Fruit fly (Drosophila melanogaster) whole organism, embryonic: ENCODE data around the gene b6.

Experiments
- Ada2b ChIP-seq: fragments of 200-800 bp; sonication (Bioruptor generic); IDR thresholded peaks from 2 replicates; pipeline ENCODE4 v1.3.6; 2022; ENCODE audit warnings: missing biosample characterization, missing genetic modification characterization
- CG10209 ChIP-seq: fragments of 200-800 bp; sonication (Bioruptor generic); optimal IDR thresholded peaks from 3 replicates; lab custom pipeline; 2017; ENCODE audit warnings: missing biosample characterization, mild to moderate bottlenecking, missing genetic modification characterization, missing genetic modification reagents
- CG10274 ChIP-seq: fragments of 200-800 bp; sonication (Bioruptor generic); optimal IDR thresholded peaks from 3 replicates; lab custom pipeline; 2017; ENCODE audit warnings: missing biosample characterization, mild to moderate bottlenecking, missing genetic modification characterization
- CG11696 ChIP-seq: fragments of 200-800 bp; sonication (Bioruptor generic); IDR thresholded peaks from 2 replicates; pipeline ENCODE4 v1.3.6; 2022; ENCODE audit warnings: missing biosample characterization, missing genetic modification characterization
- CG12236 ChIP-seq: fragments of 200-800 bp; sonication (Bioruptor generic); optimal IDR thresholded peaks from 2 replicates; lab custom pipeline; 2016; ENCODE audit warnings: missing biosample characterization, missing genetic modification characterization
- CG12299 ChIP-seq: fragments of 200-800 bp; sonication (Bioruptor generic); optimal IDR thresholded peaks from 2 replicates; lab custom pipeline; 2018; ENCODE audit warnings: missing biosample characterization, mild to moderate bottlenecking, missing genetic modification characterization
- CG12391 ChIP-seq: fragments of 200-800 bp; sonication (Bioruptor generic); optimal IDR thresholded peaks from 3 replicates; lab custom pipeline; 2018; ENCODE audit warnings: missing biosample characterization, mild to moderate bottlenecking, missing genetic modification characterization, moderate library complexity
- CG15011 ChIP-seq: fragments of 200-800 bp; sonication (Bioruptor generic); optimal IDR thresholded peaks from 3 replicates; lab custom pipeline; 2018; ENCODE audit warnings: missing biosample characterization, mild to moderate bottlenecking, missing genetic modification characterization
- CG15514 ChIP-seq: fragments of 200-800 bp; sonication (Bioruptor generic); optimal IDR thresholded peaks from 3 replicates; lab custom pipeline; 2017; ENCODE audit warnings: missing biosample characterization, missing genetic modification characterization, mild to moderate bottlenecking, moderate library complexity, missing genetic modification reagents
- CG15696 ChIP-seq: fragments of 200-800 bp; sonication (Bioruptor generic); optimal IDR thresholded peaks from 2 replicates; lab custom pipeline; 2019; ENCODE audit warnings: missing biosample characterization, mild to moderate bottlenecking, missing genetic modification characterization, moderate library complexity
- CG17912 ChIP-seq: fragments of 200-800 bp; sonication (Bioruptor generic); optimal IDR thresholded peaks from 2 replicates; lab custom pipeline; 2018; ENCODE audit warnings: missing biosample characterization, mild to moderate bottlenecking, missing genetic modification characterization
- CG1792 ChIP-seq: fragments of 200-800 bp; sonication (Bioruptor generic); optimal IDR thresholded peaks from 2 replicates; lab custom pipeline; 2016; ENCODE audit warnings: missing biosample characterization, missing genetic modification characterization
- CG2875 ChIP-seq: fragments of 200-800 bp; sonication (Bioruptor generic); optimal IDR thresholded peaks from 2 replicates; lab custom pipeline; 2017; ENCODE audit warnings: missing biosample characterization, mild to moderate bottlenecking, missing genetic modification characterization, missing genetic modification reagents
- CG30020 ChIP-seq: fragments of 200-800 bp; optimal IDR thresholded peaks from 2 replicates; lab custom pipeline; 2019; ENCODE audit warnings: missing biosample characterization, mild to moderate bottlenecking, missing genetic modification characterization, moderate library complexity
- CG34376 ChIP-seq: fragments of 200-800 bp; sonication (Bioruptor generic); optimal IDR thresholded peaks from 2 replicates; lab custom pipeline; 2018; ENCODE audit warnings: missing biosample characterization, mild to moderate bottlenecking, missing genetic modification characterization
- CG42726 ChIP-seq: fragments of 200-800 bp; sonication (Bioruptor generic); IDR thresholded peaks from 2 replicates; pipeline ENCODE4 v1.3.6; 2022; ENCODE audit warnings: missing biosample characterization, missing genetic modification characterization; ENCODE audit not compliant: partially characterized antibody
- CG7745 ChIP-seq: fragments of 200-800 bp; sonication (Bioruptor generic); optimal IDR thresholded peaks from 2 replicates; lab custom pipeline; 2018; ENCODE audit warnings: missing biosample characterization, mild to moderate bottlenecking, missing genetic modification characterization, moderate library complexity
- CG8388 ChIP-seq: fragments of 200-800 bp; sonication (Bioruptor generic); optimal IDR thresholded peaks from 2 replicates; lab custom pipeline; 2019; ENCODE audit warnings: missing biosample characterization, mild to moderate bottlenecking, missing genetic modification characterization, moderate library complexity
- CG9609 ChIP-seq: fragments of 200-800 bp; sonication (Bioruptor generic); optimal IDR thresholded peaks from 3 replicates; lab custom pipeline; 2016; ENCODE audit warnings: missing biosample characterization, missing genetic modification characterization
- CG9727 ChIP-seq: fragments of 200-800 bp; sonication (Bioruptor generic); optimal IDR thresholded peaks from 3 replicates; lab custom pipeline; 2017; ENCODE audit warnings: missing biosample characterization, mild to moderate bottlenecking, missing genetic modification characterization
- Chrac-16 ChIP-seq: fragments of 200-800 bp; sonication (Bioruptor generic); optimal IDR thresholded peaks from 3 replicates; lab custom pipeline; 2016; ENCODE audit warnings: missing biosample characterization, missing genetic modification characterization
- Dek ChIP-seq: fragments of 200-800 bp; sonication (Bioruptor generic); optimal IDR thresholded peaks from 3 replicates; lab custom pipeline; 2019; ENCODE audit warnings: missing biosample characterization, mild to moderate bottlenecking, missing genetic modification characterization, moderate library complexity
- Doc2 ChIP-seq: fragments of 200-800 bp; sonication (Bioruptor generic); IDR thresholded peaks from 2 replicates; pipeline ENCODE4 v1.3.6; 2022; ENCODE audit warnings: missing biosample characterization, missing genetic modification characterization
- Dref ChIP-seq: fragments of 200-800 bp; sonication (Bioruptor generic); IDR thresholded peaks from 2 replicates; pipeline ENCODE4 v1.3.6; 2022; ENCODE audit warnings: missing biosample characterization, missing genetic modification characterization
- Ets97D ChIP-seq: fragments of 200-800 bp; sonication (Bioruptor generic); optimal IDR thresholded peaks from 3 replicates; lab custom pipeline; 2016; ENCODE audit warnings: missing biosample characterization, missing genetic modification characterization
- Rfx ChIP-seq: fragments of 200-800 bp; sonication (Bioruptor generic); IDR thresholded peaks from 2 replicates; pipeline ENCODE4 v1.3.6; 2022; ENCODE audit warnings: missing biosample characterization, missing genetic modification characterization
- Spps ChIP-seq: fragments of 200-800 bp; sonication (Bioruptor generic); optimal IDR thresholded peaks from 2 replicates; lab custom pipeline; 2018; ENCODE audit warnings: missing biosample characterization, mild to moderate bottlenecking, missing genetic modification characterization
- Ssrp ChIP-seq: fragments of 200-800 bp; sonication (Bioruptor generic); optimal IDR thresholded peaks from 2 replicates; lab custom pipeline; 2018; ENCODE audit warnings: missing biosample characterization, mild to moderate bottlenecking, missing genetic modification characterization, moderate library complexity
- Xbp1 ChIP-seq: fragments of 200-800 bp; sonication (Bioruptor generic); optimal IDR thresholded peaks from 3 replicates; lab custom pipeline; 2016; ENCODE audit warnings: missing biosample characterization, mild to moderate bottlenecking, missing genetic modification characterization
- YL-1 ChIP-seq: fragments of 200-800 bp; sonication (Bioruptor generic); optimal IDR thresholded peaks from 3 replicates; lab custom pipeline; 2017; ENCODE audit warnings: missing biosample characterization, mild to moderate bottlenecking, missing genetic modification characterization
- ara ChIP-seq: fragments of 200-800 bp; sonication (Bioruptor generic); IDR thresholded peaks from 2 replicates; pipeline ENCODE4 v1.3.6; 2022; ENCODE audit warnings: missing biosample characterization, missing genetic modification characterization
- crp ChIP-seq, 2 experiments: fragments of 200-800 bp; sonication (Bioruptor generic); optimal IDR thresholded peaks; 2 replicates in 1 of 2; 3 replicates in 1 of 2; lab custom pipeline; 2017; ENCODE audit warnings: missing biosample characterization in 2 of 2, missing genetic modification characterization in 2 of 2, mild to moderate bottlenecking in 1 of 2, moderate library complexity in 1 of 2
- dm ChIP-seq: fragments of 200-800 bp; sonication (Bioruptor generic); optimal IDR thresholded peaks from 3 replicates; lab custom pipeline; 2016; ENCODE audit warnings: missing biosample characterization, missing genetic modification characterization
- dpn ChIP-seq, 2 experiments: fragments of 200-800 bp; sonication (Bioruptor generic); optimal IDR thresholded peaks; 3 replicates each; lab custom pipeline; 2016; ENCODE audit warnings: missing biosample characterization in 2 of 2, missing genetic modification characterization in 2 of 2
- ems ChIP-seq: fragments of 200-800 bp; sonication (Bioruptor generic); optimal IDR thresholded peaks from 3 replicates; lab custom pipeline; 2016; ENCODE audit warnings: missing biosample characterization, missing genetic modification characterization
- ftz-f1 ChIP-seq: fragments of 200-800 bp; sonication (Bioruptor generic); optimal IDR thresholded peaks from 2 replicates; lab custom pipeline; 2016; ENCODE audit warnings: missing biosample characterization, missing genetic modification characterization
- jing ChIP-seq: fragments of 200-800 bp; sonication (Bioruptor generic); optimal IDR thresholded peaks from 2 replicates; lab custom pipeline; 2018; ENCODE audit warnings: missing biosample characterization, mild to moderate bottlenecking, missing genetic modification characterization
- lab ChIP-seq: fragments of 200-800 bp; sonication (Bioruptor generic); optimal IDR thresholded peaks from 3 replicates; lab custom pipeline; 2017; ENCODE audit warnings: missing biosample characterization, missing genetic modification characterization, mild to moderate bottlenecking, moderate library complexity, missing genetic modification reagents
- nerfin-1 ChIP-seq: fragments of 200-800 bp; sonication (Bioruptor generic); optimal IDR thresholded peaks from 3 replicates; lab custom pipeline; 2019; ENCODE audit warnings: missing biosample characterization, mild to moderate bottlenecking, missing genetic modification characterization, moderate library complexity
- oc ChIP-seq: fragments of 200-800 bp; sonication (Bioruptor generic); optimal IDR thresholded peaks from 2 replicates; lab custom pipeline; 2018; ENCODE audit warnings: missing biosample characterization, mild to moderate bottlenecking, missing genetic modification characterization, moderate library complexity
- ranshi ChIP-seq: fragments of 200-800 bp; sonication (Bioruptor generic); IDR thresholded peaks from 2 replicates; pipeline ENCODE4 v1.3.6; 2022; ENCODE audit warnings: missing biosample characterization, missing genetic modification characterization
- sd ChIP-seq: fragments of 200-800 bp; sonication (Bioruptor generic); optimal IDR thresholded peaks from 3 replicates; lab custom pipeline; 2018; ENCODE audit warnings: missing biosample characterization, mild to moderate bottlenecking, missing genetic modification characterization, moderate library complexity
- sens-2 ChIP-seq: fragments of 200-800 bp; sonication (Bioruptor generic); IDR thresholded peaks from 2 replicates; pipeline ENCODE4 v1.3.6; 2022; ENCODE audit warnings: missing biosample characterization, missing genetic modification characterization
- tgo ChIP-seq: fragments of 200-800 bp; sonication (Bioruptor generic); IDR thresholded peaks from 3 replicates; pipeline ENCODE4 v1.3.6; 2022; ENCODE audit warnings: missing biosample characterization, missing genetic modification characterization
- tll ChIP-seq, 2 experiments: fragments of 200-800 bp in 1 of 2; fragments of >200 bp in 1 of 2; sonication (Bioruptor generic) in 1 of 2; optimal IDR thresholded peaks; 2 replicates each; lab custom pipeline; 2017 to 2019; ENCODE audit warnings: missing biosample characterization in 2 of 2, missing genetic modification characterization in 2 of 2, mild to moderate bottlenecking in 1 of 2, moderate library complexity in 1 of 2
- tx ChIP-seq: fragments of 200-800 bp; sonication (Bioruptor generic); optimal IDR thresholded peaks from 2 replicates; lab custom pipeline; 2016; ENCODE audit warnings: missing biosample characterization, missing genetic modification characterization
- unc-4 ChIP-seq: fragments of 200-800 bp; sonication (Bioruptor generic); IDR thresholded peaks from 2 replicates; pipeline ENCODE4 v1.3.6; 2022; ENCODE audit warnings: missing biosample characterization, missing genetic modification characterization; ENCODE audit not compliant: partially characterized antibody
- vnd ChIP-seq: fragments of 200-800 bp; sonication (Bioruptor generic); IDR thresholded peaks from 3 replicates; pipeline ENCODE4 v1.3.6; 2022; ENCODE audit warnings: missing biosample characterization, missing genetic modification characterization; ENCODE audit not compliant: partially characterized antibody
- wek ChIP-seq: fragments of 200-800 bp; sonication (Bioruptor generic); optimal IDR thresholded peaks from 3 replicates; lab custom pipeline; 2018; ENCODE audit warnings: missing biosample characterization, mild to moderate bottlenecking, missing genetic modification characterization, moderate library complexity
- zf30C ChIP-seq: fragments of 200-800 bp; sonication (Bioruptor generic); optimal IDR thresholded peaks from 3 replicates; lab custom pipeline; 2018; ENCODE audit warnings: missing biosample characterization, mild to moderate bottlenecking, missing genetic modification characterization
- zfh1 ChIP-seq: fragments of 200-800 bp; sonication (Bioruptor generic); IDR thresholded peaks from 3 replicates; pipeline ENCODE4 v1.3.6; 2022; ENCODE audit warnings: missing biosample characterization, missing genetic modification characterization

b6 gene

dm6 chrX:1692553-1692952 is 6.1 kb downstream of the b6 start, which contains the start of gene CG32809:
Gene CG32809, minus strand, starts transcription at chrX:1692768.
- TF ChIP-seq ara, result no peak
- no peak for TF ChIP-seq CG1792 (GFP tag; lab: Kevin White, UChicago)
- TF ChIP-seq CG9727 (GFP tag; lab: Kevin White, UChicago), result no peak
- no peak for TF ChIP-seq ranshi (GFP tag; lab: Robert Waterston, UW)
- TF ChIP-seq CG10209 (GFP tag; lab: Kevin White, UChicago), result no peak
- TF ChIP-seq tgo, result no peak
- no peak for TF ChIP-seq tll (GFP tag; optimal IDR thresholded peaks at IDR 0.05; lab: Kevin White, UChicago)
- no peak for TF ChIP-seq vnd (GFP tag; lab: Robert Waterston, UW)
- no peak for TF ChIP-seq zfh1 (GFP tag; lab: Robert Waterston, UW)
- TF ChIP-seq CG30020, result no peak
- TF ChIP-seq dm, result no peak
- no peak for TF ChIP-seq CG17912 (GFP tag; lab: Kevin White, UChicago)
- no peak for TF ChIP-seq Dek (tag; lab: Kevin White, UChicago)
- no peak for TF ChIP-seq ftz-f1 (GFP tag; lab: Kevin White, UChicago)
- no peak for TF ChIP-seq CG9609
- TF ChIP-seq lab, result no peak
- TF ChIP-seq sd (tag; lab: Kevin White, UChicago), result peak; percentile 60
- TF ChIP-seq nerfin-1, result peak; percentile 96
- peak in 1 of 2 experiments; percentile 49 for TF ChIP-seq crp (GFP tag; optimal IDR thresholded peaks at IDR 0.05; lab: Kevin White, UChicago)
- TF ChIP-seq CG11696 (GFP tag; lab: Robert Waterston, UW), result no peak
- TF ChIP-seq Ets97D (GFP tag; lab: Kevin White, UChicago), result peak; percentile 8
- TF ChIP-seq Dref (GFP tag; lab: Robert Waterston, UW), result peak; percentile 65
- no peak for TF ChIP-seq CG15011 (GFP tag; lab: Kevin White, UChicago)
- TF ChIP-seq Chrac-16 (GFP tag; lab: Kevin White, UChicago), result no peak
- no peak for TF ChIP-seq wek
- no peak for TF ChIP-seq CG15696 (tag; lab: Kevin White, UChicago)
- no peak for TF ChIP-seq CG34376
- no peak for TF ChIP-seq Ada2b (GFP tag; lab: Robert Waterston, UW)
- no peak for TF ChIP-seq jing (GFP tag; lab: Kevin White, UChicago)
- TF ChIP-seq Xbp1 (GFP tag; lab: Kevin White, UChicago), result no peak
- no peak for TF ChIP-seq YL-1 (GFP tag; lab: Kevin White, UChicago)
- TF ChIP-seq tx (GFP tag; lab: Kevin White, UChicago), result no peak
- TF ChIP-seq Ssrp (tag; lab: Kevin White, UChicago), result no peak
- no peak for TF ChIP-seq Rfx (GFP tag; lab: Robert Waterston, UW)
- TF ChIP-seq CG12236 (GFP tag; lab: Kevin White, UChicago), result no peak
- no peak for TF ChIP-seq CG10274
- TF ChIP-seq CG7745, result no peak
- no peak for TF ChIP-seq dpn (GFP tag; optimal IDR thresholded peaks at IDR 0.05; lab: Kevin White, UChicago)
- TF ChIP-seq Doc2 (GFP tag; lab: Robert Waterston, UW), result no peak
- TF ChIP-seq unc-4 (GFP tag; lab: Robert Waterston, UW), result no peak
- no peak for TF ChIP-seq zf30C (GFP tag; lab: Kevin White, UChicago)
- TF ChIP-seq CG8388 (GFP tag; lab: Kevin White, UChicago), result no peak
- TF ChIP-seq oc (tag; lab: Kevin White, UChicago), result no peak
- no peak for TF ChIP-seq CG12391 (tag; lab: Kevin White, UChicago)
- TF ChIP-seq CG15514, result peak; percentile 90
- TF ChIP-seq sens-2 (GFP tag; lab: Robert Waterston, UW), result no peak
- TF ChIP-seq CG2875 (GFP tag; lab: Kevin White, UChicago), result no peak
- no peak for TF ChIP-seq Spps (tag; lab: Kevin White, UChicago)
- TF ChIP-seq ems, result no peak
- TF ChIP-seq CG12299 (tag; lab: Kevin White, UChicago), result no peak
- 0 out of 2 replicates have a peak, but pooled peaks have one; percentile 13 for TF ChIP-seq CG42726 (GFP tag; lab: Robert Waterston, UW)
